Fruit fly (Drosophila melanogaster): ENCODE measurements around the gene D1.

Gene D1

dm6 chr3R:9229996-9230601 lies 10.4 kb downstream of the D1 start (continued):
- TF ChIP-seq Sox15 (GFP tag; optimal IDR thresholded peaks at IDR 0.05) (peak; percentile 21), vri (GFP tag; optimal IDR thresholded peaks at IDR 0.05) (no peak), CG8632 (GFP tag; optimal IDR thresholded peaks at IDR 0.05) (peak; percentile 37), Hr4 (GFP tag; optimal IDR thresholded peaks at IDR 0.05) (peak; percentile 1), ss (GFP tag; optimal IDR thresholded peaks at IDR 0.05) (peak in 1 of 2 experiments; percentile 8), spab (GFP tag; optimal IDR thresholded peaks at IDR 0.05) (peak; percentile 51), OdsH (GFP tag; optimal IDR thresholded peaks at IDR 0.05) (peak; percentile 57), salr (GFP tag; optimal IDR thresholded peaks at IDR 0.05) (peak; percentile 42 to 60), CG8319 (GFP tag; optimal IDR thresholded peaks at IDR 0.05) (peak; percentile 26), Smox (GFP tag; optimal IDR thresholded peaks at IDR 0.05) (peak; percentile 50), Eip78C (GFP tag) (peak; percentile 89), dsx (GFP tag; optimal IDR thresholded peaks at IDR 0.05; ENCODE audit: poor library complexity, severe bottlenecking) (peak; percentile 45), Hr39 (GFP tag; optimal IDR thresholded peaks at IDR 0.05) (peak; percentile 53), Hr38 (GFP tag; optimal IDR thresholded peaks at IDR 0.05) (no peak), CG3032 (tag; optimal IDR thresholded peaks at IDR 0.05) (peak; percentile 48), dac (GFP tag; optimal IDR thresholded peaks at IDR 0.05) (no peak), Blimp-1 (GFP tag; optimal IDR thresholded peaks at IDR 0.05) (no peak), Eip75B (GFP tag; optimal IDR thresholded peaks at IDR 0.05) (peak; percentile 65), Met (GFP tag; optimal IDR thresholded peaks at IDR 0.05) (peak; percentile 67), Ets96B (tag; optimal IDR thresholded peaks at IDR 0.05) (peak; percentile 70), fd59A (GFP tag; optimal IDR thresholded peaks at IDR 0.05) (peak; percentile 51), eg (GFP tag; IDR thresholded peaks at IDR 0.05) (0 out of 3 replicates have a peak, but pooled peaks have one; percentile 9), CG11294 (GFP tag; IDR thresholded peaks at IDR 0.05) (no peak), Sox102F (GFP tag; optimal IDR thresholded peaks at IDR 0.05) (peak; percentile 60), Eip93F (GFP tag; optimal IDR thresholded peaks at IDR 0.05) (no peak), lz (GFP tag; optimal IDR thresholded peaks at IDR 0.05) (peak; percentile 48), CG11762 (GFP tag; optimal IDR thresholded peaks at IDR 0.05; ENCODE audit: insufficient read depth) (peak; percentile 33), esn (GFP tag; optimal IDR thresholded peaks at IDR 0.05) (peak; percentile 70), CG6163 (GFP tag; IDR thresholded peaks at IDR 0.05) (peak; percentile 65; the same call in 2 of the 3 replicates), CG3919 (GFP tag; optimal IDR thresholded peaks at IDR 0.05) (peak; percentile 67), CG6276 (GFP tag; optimal IDR thresholded peaks at IDR 0.05) (no peak), CG6854 (GFP tag; optimal IDR thresholded peaks at IDR 0.05) (peak; percentile 35), achi (GFP tag; optimal IDR thresholded peaks at IDR 0.05) (peak; percentile 55), acj6 (GFP tag; optimal IDR thresholded peaks at IDR 0.05) (peak; percentile 68)

dm6 chr3R:9229075-9229835 lies 11.2 kb downstream of the D1 start:
- peak; percentile 100 for TF ChIP-seq CG10669 (GFP tag; optimal IDR thresholded peaks at IDR 0.05)
- peak; percentile 99 for TF ChIP-seq CG34406 (GFP tag; optimal IDR thresholded peaks at IDR 0.05)
- peak; percentile 97 for TF ChIP-seq vri (GFP tag; optimal IDR thresholded peaks at IDR 0.05)
- peak; percentile 95 for TF ChIP-seq eg (GFP tag; IDR thresholded peaks at IDR 0.05)
- TF ChIP-seq Eip78C (GFP tag): peak; percentile 100
- peak; percentile 99 for TF ChIP-seq CG7368 (GFP tag; optimal IDR thresholded peaks at IDR 0.05)
- TF ChIP-seq CG32006 (GFP tag; optimal IDR thresholded peaks at IDR 0.05): peak; percentile 96
- peak; percentile 86 for TF ChIP-seq CG4318 (GFP tag; optimal IDR thresholded peaks at IDR 0.05)
- peak; percentile 99 for TF ChIP-seq CG9139 (GFP tag; optimal IDR thresholded peaks at IDR 0.05)
- TF ChIP-seq CG6163 (GFP tag; IDR thresholded peaks at IDR 0.05): peak; percentile 99
- peak; percentile 98 for TF ChIP-seq CG11762 (GFP tag; optimal IDR thresholded peaks at IDR 0.05; ENCODE audit: insufficient read depth)
- peak; percentile 98 for TF ChIP-seq Ets21C (GFP tag; optimal IDR thresholded peaks at IDR 0.05)
- peak; percentile 99 for TF ChIP-seq CG8632 (GFP tag; optimal IDR thresholded peaks at IDR 0.05)
- TF ChIP-seq achi (GFP tag; optimal IDR thresholded peaks at IDR 0.05): peak; percentile 99
- TF ChIP-seq CG3919 (GFP tag; optimal IDR thresholded peaks at IDR 0.05): peak; percentile 99
- peak; percentile 99 for TF ChIP-seq ss (GFP tag; optimal IDR thresholded peaks at IDR 0.05)
- peak; percentile 99 for TF ChIP-seq Eip93F (GFP tag; optimal IDR thresholded peaks at IDR 0.05)
- peak; percentile 91 for TF ChIP-seq CG6276 (GFP tag; optimal IDR thresholded peaks at IDR 0.05)
- TF ChIP-seq CG6854 (GFP tag; optimal IDR thresholded peaks at IDR 0.05): peak; percentile 98
- TF ChIP-seq Gug (GFP tag; IDR thresholded peaks at IDR 0.05): peak; percentile 96
- TF ChIP-seq CG10631 (GFP tag; optimal IDR thresholded peaks at IDR 0.05): peak; percentile 100
- TF ChIP-seq CG16779 (tag; optimal IDR thresholded peaks at IDR 0.05): peak; percentile 97
- peak; percentile 99 for TF ChIP-seq CG6808 (GFP tag; optimal IDR thresholded peaks at IDR 0.05)
- TF ChIP-seq CG1621 (tag; optimal IDR thresholded peaks at IDR 0.05): peak; percentile 99
- peak; percentile 99 for TF ChIP-seq Sox102F (GFP tag; optimal IDR thresholded peaks at IDR 0.05)
